Fruit fly (Drosophila melanogaster) whole organism, embryonic: ENCODE measurements around the gene CG33702.

Source experiments
- Antp ChIP-seq: fragments of 200-800 bp; sonication (Bioruptor generic); optimal IDR thresholded peaks from 3 replicates; lab custom pipeline; 2016; ENCODE audit warnings: missing biosample characterization, missing genetic modification characterization
- BEAF-32 ChIP-seq: fragments of 200-800 bp; sonication (Bioruptor generic); optimal IDR thresholded peaks from 3 replicates; lab custom pipeline; 2017; ENCODE audit warnings: missing biosample characterization, missing genetic modification characterization, mild to moderate bottlenecking, moderate library complexity, missing genetic modification reagents
- CG1024 ChIP-seq: fragments of 200-800 bp; sonication (Bioruptor generic); IDR thresholded peaks from 2 replicates; pipeline ENCODE4 v1.3.6; 2022; ENCODE audit warnings: missing biosample characterization, missing genetic modification characterization
- CG10274 ChIP-seq: fragments of 200-800 bp; sonication (Bioruptor generic); optimal IDR thresholded peaks from 3 replicates; lab custom pipeline; 2017; ENCODE audit warnings: missing biosample characterization, mild to moderate bottlenecking, missing genetic modification characterization
- CG10366 ChIP-seq: fragments of 200-800 bp; sonication (Bioruptor generic); IDR thresholded peaks from 2 replicates; pipeline ENCODE4 v1.3.6; 2022; ENCODE audit warnings: missing biosample characterization, missing genetic modification characterization
- CG12942 ChIP-seq: fragments of 200-800 bp; sonication (Bioruptor generic); optimal IDR thresholded peaks from 3 replicates; lab custom pipeline; 2016; ENCODE audit warnings: missing biosample characterization, missing genetic modification characterization
- CG14014 ChIP-seq: fragments of 200-800 bp; sonication (Bioruptor generic); IDR thresholded peaks from 2 replicates; pipeline ENCODE4 v1.3.6; 2022; ENCODE audit warnings: missing biosample characterization, missing genetic modification characterization
- CG14965 ChIP-seq: fragments of 200-800 bp; sonication (Bioruptor generic); optimal IDR thresholded peaks from 2 replicates; lab custom pipeline; 2016; ENCODE audit warnings: missing biosample characterization, missing genetic modification characterization, borderline replicate concordance
- CG15479 ChIP-seq: fragments of 200-800 bp; sonication (Bioruptor generic); optimal IDR thresholded peaks from 3 replicates; lab custom pipeline; 2019; ENCODE audit warnings: missing biosample characterization, mild to moderate bottlenecking, missing genetic modification characterization, moderate library complexity
- CG15514 ChIP-seq: fragments of 200-800 bp; sonication (Bioruptor generic); optimal IDR thresholded peaks from 3 replicates; lab custom pipeline; 2017; ENCODE audit warnings: missing biosample characterization, missing genetic modification characterization, mild to moderate bottlenecking, moderate library complexity, missing genetic modification reagents
- CG15696 ChIP-seq: fragments of 200-800 bp; sonication (Bioruptor generic); optimal IDR thresholded peaks from 2 replicates; lab custom pipeline; 2019; ENCODE audit warnings: missing biosample characterization, mild to moderate bottlenecking, missing genetic modification characterization, moderate library complexity
- CG17612 ChIP-seq: fragments of 200-800 bp; sonication (Bioruptor generic); IDR thresholded peaks from 2 replicates; pipeline ENCODE4 v1.3.6; 2022; ENCODE audit warnings: missing biosample characterization, missing genetic modification characterization
- CG17912 ChIP-seq: fragments of 200-800 bp; sonication (Bioruptor generic); optimal IDR thresholded peaks from 2 replicates; lab custom pipeline; 2018; ENCODE audit warnings: missing biosample characterization, mild to moderate bottlenecking, missing genetic modification characterization
- CG2678 ChIP-seq: fragments of 200-800 bp; sonication (Bioruptor generic); optimal IDR thresholded peaks from 3 replicates; lab custom pipeline; 2019; ENCODE audit warnings: missing biosample characterization, mild to moderate bottlenecking, missing genetic modification characterization, moderate library complexity
- CG3281 ChIP-seq: fragments of 200-800 bp; sonication (Bioruptor generic); optimal IDR thresholded peaks from 3 replicates; lab custom pipeline; 2017; ENCODE audit warnings: missing biosample characterization, mild to moderate bottlenecking, missing genetic modification characterization
- CG4404 ChIP-seq: fragments of 200-800 bp; sonication (Bioruptor generic); IDR thresholded peaks from 2 replicates; pipeline ENCODE4 v1.3.6; 2022; ENCODE audit warnings: missing biosample characterization, missing genetic modification characterization
- CG4820 ChIP-seq: fragments of 200-800 bp; sonication (Bioruptor generic); optimal IDR thresholded peaks from 3 replicates; lab custom pipeline; 2016; ENCODE audit warnings: missing biosample characterization, missing genetic modification characterization
- CG6654 ChIP-seq: fragments of 200-800 bp; sonication (Bioruptor generic); optimal IDR thresholded peaks from 2 replicates; lab custom pipeline; 2017; ENCODE audit warnings: missing biosample characterization, mild to moderate bottlenecking, missing genetic modification characterization
- CG7786 ChIP-seq: fragments of 200-800 bp; sonication (Bioruptor generic); optimal IDR thresholded peaks from 2 replicates; lab custom pipeline; 2016; ENCODE audit warnings: missing biosample characterization, missing genetic modification characterization
- CG7963 ChIP-seq: fragments of 200-800 bp; sonication (Bioruptor generic); IDR thresholded peaks from 3 replicates; pipeline ENCODE4 v1.3.6; 2022; ENCODE audit warnings: missing biosample characterization, missing genetic modification characterization; ENCODE audit not compliant: partially characterized antibody
- CG9609 ChIP-seq: fragments of 200-800 bp; sonication (Bioruptor generic); optimal IDR thresholded peaks from 3 replicates; lab custom pipeline; 2016; ENCODE audit warnings: missing biosample characterization, missing genetic modification characterization
- CkIIα-i1 ChIP-seq: fragments of 200-800 bp; sonication (Bioruptor generic); IDR thresholded peaks from 2 replicates; pipeline ENCODE4 v1.3.6; 2022; ENCODE audit warnings: missing biosample characterization, missing genetic modification characterization
- Deaf1 ChIP-seq: fragments of 200-800 bp; optimal IDR thresholded peaks from 3 replicates; lab custom pipeline; 2019; ENCODE audit warnings: missing biosample characterization, mild to moderate bottlenecking, missing genetic modification characterization, moderate library complexity
- Dll ChIP-seq: fragments of 200-800 bp; sonication (Bioruptor generic); IDR thresholded peaks from 4 replicates; pipeline ENCODE4 v1.3.6; 2022; ENCODE audit warnings: missing biosample characterization, missing genetic modification characterization; ENCODE audit not compliant: partially characterized antibody
- Ets65A ChIP-seq: fragments of 200-800 bp; sonication (Bioruptor generic); peaks from one replicate; lab custom pipeline; 2016; ENCODE audit warnings: missing biosample characterization, missing genetic modification characterization
- Fer1 ChIP-seq: fragments of 200-800 bp; sonication (Bioruptor generic); optimal IDR thresholded peaks from 2 replicates; lab custom pipeline; 2017; ENCODE audit warnings: missing biosample characterization, mild to moderate bottlenecking, missing genetic modification characterization
- H15 ChIP-seq: fragments of 200-800 bp; sonication (Bioruptor generic); IDR thresholded peaks from 3 replicates; pipeline ENCODE4 v1.3.6; 2022; ENCODE audit warnings: missing biosample characterization, missing genetic modification characterization
- Hmx ChIP-seq: fragments of 200-800 bp; sonication (Bioruptor generic); optimal IDR thresholded peaks from 2 replicates; lab custom pipeline; 2016; ENCODE audit warnings: missing biosample characterization, missing genetic modification characterization
- Lim3 ChIP-seq: fragments of 200-800 bp; sonication (Bioruptor generic); IDR thresholded peaks from 2 replicates; pipeline ENCODE4 v1.3.6; 2022; ENCODE audit warnings: missing biosample characterization, missing genetic modification characterization
- MESR4 ChIP-seq: fragments of 200-800 bp; sonication (Bioruptor generic); optimal IDR thresholded peaks from 2 replicates; lab custom pipeline; 2018; ENCODE audit warnings: missing biosample characterization, mild to moderate bottlenecking, missing genetic modification characterization, moderate library complexity
- Myb ChIP-seq: fragments of 200-800 bp; sonication (Bioruptor generic); optimal IDR thresholded peaks from 2 replicates; lab custom pipeline; 2016; ENCODE audit warnings: missing biosample characterization, missing genetic modification characterization
- Neu2 ChIP-seq: fragments of 200-800 bp; sonication (Bioruptor generic); optimal IDR thresholded peaks from 3 replicates; lab custom pipeline; 2016; ENCODE audit warnings: missing biosample characterization, missing genetic modification characterization, borderline replicate concordance
- Optix ChIP-seq: fragments of 200-800 bp; sonication (Bioruptor generic); IDR thresholded peaks from 3 replicates; pipeline ENCODE4 v1.3.6; 2022; ENCODE audit warnings: missing biosample characterization, missing genetic modification characterization
- Poxn ChIP-seq: fragments of 200-800 bp; sonication (Bioruptor generic); IDR thresholded peaks from 2 replicates; pipeline ENCODE4 v1.3.6; 2022; ENCODE audit warnings: missing biosample characterization, missing genetic modification characterization
- Sox102F ChIP-seq: fragments of 200-800 bp; sonication (Bioruptor generic); optimal IDR thresholded peaks from 2 replicates; lab custom pipeline; 2018; ENCODE audit warnings: missing biosample characterization, mild to moderate bottlenecking, missing genetic modification characterization, moderate library complexity
- Spps ChIP-seq: fragments of 200-800 bp; sonication (Bioruptor generic); optimal IDR thresholded peaks from 2 replicates; lab custom pipeline; 2018; ENCODE audit warnings: missing biosample characterization, mild to moderate bottlenecking, missing genetic modification characterization
- crol ChIP-seq: fragments of 200-800 bp; sonication (Bioruptor generic); IDR thresholded peaks from 2 replicates; pipeline ENCODE4 v1.3.6; 2022; ENCODE audit warnings: missing biosample characterization, missing genetic modification characterization
- dan ChIP-seq: fragments of 200-800 bp; sonication (Bioruptor generic); IDR thresholded peaks from 2 replicates; pipeline ENCODE4 v1.3.6; 2022; ENCODE audit warnings: missing biosample characterization, missing genetic modification characterization
- disco-r ChIP-seq: fragments of 200-800 bp; sonication (Bioruptor generic); optimal IDR thresholded peaks from 2 replicates; lab custom pipeline; 2016; ENCODE audit warnings: missing biosample characterization, missing genetic modification characterization
- emc ChIP-seq: fragments of 200-800 bp; sonication (Bioruptor generic); optimal IDR thresholded peaks from 2 replicates; lab custom pipeline; 2016; ENCODE audit warnings: missing biosample characterization, missing genetic modification characterization
- ewg ChIP-seq: fragments of 200-800 bp; sonication (Bioruptor generic); optimal IDR thresholded peaks from 3 replicates; lab custom pipeline; 2017; ENCODE audit warnings: mild to moderate bottlenecking, missing biosample characterization, missing genetic modification reagents, missing genetic modification characterization
- ftz-f1 ChIP-seq: fragments of 200-800 bp; sonication (Bioruptor generic); optimal IDR thresholded peaks from 2 replicates; lab custom pipeline; 2016; ENCODE audit warnings: missing biosample characterization, missing genetic modification characterization
- gce ChIP-seq: fragments of 200-800 bp; sonication (Bioruptor generic); IDR thresholded peaks from 3 replicates; pipeline ENCODE4 v1.3.6; 2022; ENCODE audit warnings: missing biosample characterization, missing genetic modification characterization
- jing ChIP-seq: fragments of 200-800 bp; sonication (Bioruptor generic); optimal IDR thresholded peaks from 2 replicates; lab custom pipeline; 2018; ENCODE audit warnings: missing biosample characterization, mild to moderate bottlenecking, missing genetic modification characterization
- peb ChIP-seq: fragments of 200-800 bp; sonication (Bioruptor generic); IDR thresholded peaks from 2 replicates; pipeline ENCODE4 v1.3.6; 2022; ENCODE audit warnings: missing biosample characterization, missing genetic modification characterization
- phol ChIP-seq: fragments of 200-800 bp; sonication (Bioruptor generic); optimal IDR thresholded peaks from 3 replicates; lab custom pipeline; 2018; ENCODE audit warnings: missing biosample characterization, mild to moderate bottlenecking, missing genetic modification characterization, moderate library complexity
- row ChIP-seq: fragments of 200-800 bp; sonication (Bioruptor generic); IDR thresholded peaks from 3 replicates; pipeline ENCODE4 v1.3.6; 2022; ENCODE audit warnings: missing biosample characterization, missing genetic modification characterization
- sc ChIP-seq, 3 experiments: fragments of >200 bp in 2 of 3; fragments of 200-800 bp in 1 of 3; sonication (Bioruptor generic) in 1 of 3; optimal IDR thresholded peaks; 2 replicates in 2 of 3; 3 replicates in 1 of 3; lab custom pipeline; 2017; ENCODE audit warnings: mild to moderate bottlenecking in 1 of 3, missing biosample characterization in 1 of 3, missing genetic modification characterization in 1 of 3, missing genetic modification reagents in 1 of 3
- sens ChIP-seq: fragments of 200-800 bp; sonication (Bioruptor generic); peaks from one replicate; lab custom pipeline; 2016; ENCODE audit warnings: missing biosample characterization, missing genetic modification characterization
- slbo ChIP-seq: fragments of 200-800 bp; sonication (Bioruptor generic); IDR thresholded peaks from 2 replicates; pipeline ENCODE4 v1.3.6; 2022; ENCODE audit warnings: missing biosample characterization, missing genetic modification characterization
- sug ChIP-seq: fragments of 200-800 bp; optimal IDR thresholded peaks from 2 replicates; lab custom pipeline; 2019; ENCODE audit warnings: missing biosample characterization, mild to moderate bottlenecking, missing genetic modification characterization, moderate library complexity
- vfl ChIP-seq: fragments of 200-800 bp; sonication (Bioruptor generic); optimal IDR thresholded peaks from 2 replicates; lab custom pipeline; 2016; ENCODE audit warnings: missing biosample characterization, missing genetic modification characterization

The CG33702 gene

DNA sequence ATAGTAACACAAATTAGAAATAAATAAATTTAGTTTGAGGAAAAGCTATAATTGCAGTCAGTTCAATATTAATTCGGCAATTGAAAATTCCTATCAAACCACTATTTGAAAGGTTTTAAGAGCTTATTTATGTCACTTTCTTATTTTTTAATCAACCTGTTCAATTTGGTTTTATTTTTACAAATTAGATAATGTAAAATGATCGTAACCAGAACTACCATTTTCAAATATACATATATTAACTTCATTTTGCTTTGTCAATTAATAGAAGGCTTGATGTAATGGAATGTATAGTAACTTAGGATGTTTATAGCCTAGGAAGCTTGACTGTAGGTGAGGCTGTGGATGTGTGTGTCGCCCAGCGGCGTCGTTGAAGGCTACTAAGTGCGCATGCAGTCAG is 46.6 kb downstream of the CG33702 start (continued):
- TF ChIP-seq crol (GFP tag; lab: Robert Waterston, UW) (no peak), row (peak; percentile 51; the same call in 2 of the 3 replicates), CG6654 (GFP tag; lab: Kevin White, UChicago) (no peak), CG10366 (GFP tag; lab: Robert Waterston, UW) (no peak), BEAF-32 (GFP tag; lab: Kevin White, UChicago) (no peak), Myb (no peak), Fer1 (GFP tag; lab: Kevin White, UChicago) (peak; percentile 42), CG2678 (peak; percentile 75), CG15696 (tag; lab: Kevin White, UChicago) (no peak), CG12942 (no peak), CG17612 (GFP tag; lab: Robert Waterston, UW) (no peak), sens (GFP tag; lab: Kevin White, UChicago) (peak; percentile 73), Dll (GFP tag; lab: Robert Waterston, UW) (no peak), gce (GFP tag; lab: Robert Waterston, UW) (no peak), CG7786 (GFP tag; lab: Kevin White, UChicago) (no peak), dan (GFP tag; lab: Robert Waterston, UW) (no peak), Hmx (GFP tag; lab: Kevin White, UChicago) (no peak), Poxn (no peak), H15 (GFP tag; lab: Robert Waterston, UW) (no peak), CG10274 (no peak), sc (optimal IDR thresholded peaks at IDR 0.05; lab: Kevin White, UChicago) (no peak), sc (GFP tag; optimal IDR thresholded peaks at IDR 0.05; lab: Kevin White, UChicago) (no peak), CG14965 (GFP tag; lab: Kevin White, UChicago) (no peak), Antp (GFP tag; lab: Kevin White, UChicago) (no peak), CG1024 (GFP tag; lab: Robert Waterston, UW) (no peak), disco-r (GFP tag; lab: Kevin White, UChicago) (no peak), CkIIα-i1 (GFP tag; lab: Robert Waterston, UW) (no peak), MESR4 (no peak), CG14014 (no peak), CG15479 (GFP tag; lab: Kevin White, UChicago) (no peak), sug (peak; percentile 16), CG4820 (GFP tag; lab: Kevin White, UChicago) (no peak), Deaf1 (tag; lab: Kevin White, UChicago) (no peak), Neu2 (no peak), phol (tag; lab: Kevin White, UChicago) (peak; percentile 39), slbo (no peak), vfl (GFP tag; lab: Kevin White, UChicago) (no peak), CG7963 (GFP tag; lab: Robert Waterston, UW) (no peak), peb (no peak), Ets65A (GFP tag; lab: Kevin White, UChicago) (no peak), emc (GFP tag; lab: Kevin White, UChicago) (no peak), Spps (tag; lab: Kevin White, UChicago) (no peak), ftz-f1 (no peak), ewg (GFP tag; lab: Kevin White, UChicago) (no peak), Lim3 (GFP tag; lab: Robert Waterston, UW) (no peak), Sox102F (GFP tag; lab: Kevin White, UChicago) (peak; percentile 38), CG17912 (GFP tag; lab: Kevin White, UChicago) (no peak), CG9609 (GFP tag; lab: Kevin White, UChicago) (no peak), CG3281 (GFP tag; lab: Kevin White, UChicago) (peak; percentile 38), Optix (GFP tag; lab: Robert Waterston, UW) (no peak), jing (GFP tag; lab: Kevin White, UChicago) (no peak), CG15514 (GFP tag; lab: Kevin White, UChicago) (no peak), CG4404 (GFP tag; lab: Robert Waterston, UW) (no peak)
